Worm (Caenorhabditis elegans): Measurements from ENCODE around the gene Y55F3AM.13.
"Not testable (repeated sequence)": the region's sequence is repeated elsewhere in the genome, so short reads cannot be mapped to it uniquely, and the experiment has no call there.

Gene Y55F3AM.13

DNA sequence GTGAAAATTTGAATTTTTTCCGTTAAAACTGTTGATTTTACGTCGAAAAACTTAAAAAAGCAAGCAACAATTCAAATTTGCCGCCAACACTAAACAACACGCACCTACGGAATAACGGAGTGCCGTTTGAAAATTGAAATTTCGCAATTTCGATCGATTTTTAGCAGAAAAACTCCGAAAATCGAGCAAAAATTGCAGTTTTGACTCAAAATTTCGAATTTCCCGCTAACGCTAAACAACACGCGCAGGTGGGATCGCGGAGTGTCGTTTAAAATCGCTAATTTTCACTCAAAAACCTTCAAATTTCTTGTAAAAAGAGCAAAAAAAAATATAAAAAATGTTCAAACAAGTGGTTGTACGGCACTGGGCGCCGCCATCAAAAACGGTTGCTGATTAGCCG is 2.4 kb upstream of the Y55F3AM.13 start:
- TF ChIP-seq ceh-2 (tag; optimal IDR thresholded peaks at IDR 0.05) (no peak), fax-1 (tag; optimal IDR thresholded peaks at IDR 0.05) (no peak), fkh-6 (tag; optimal IDR thresholded peaks at IDR 0.05) (no peak), lim-6 (tag; optimal IDR thresholded peaks at IDR 0.05) (no peak), pat-9 (tag; optimal IDR thresholded peaks at IDR 0.05) (no peak), unc-55 (GFP tag; optimal IDR thresholded peaks at IDR 0.05) (no peak), unc-42 (tag; optimal IDR thresholded peaks at IDR 0.05) (no peak), fkh-10 (GFP tag; optimal IDR thresholded peaks at IDR 0.05) (no peak)

ce11 chrIV:1055734-1056133 is 379 bp downstream of the Y55F3AM.13 start:
- TF ChIP-seq T23F11.4 (GFP tag; optimal IDR thresholded peaks at IDR 0.05) = no peak
- peak; percentile 16 for TF ChIP-seq pros-1 (tag; optimal IDR thresholded peaks at IDR 0.05)

- TF ChIP-seq Y22D7AL.16 (tag; optimal IDR thresholded peaks at IDR 0.05) = no peak
- TF ChIP-seq ceh-9 (tag; optimal IDR thresholded peaks at IDR 0.05) = no peak
- no peak for TF ChIP-seq lin-11 (tag; optimal IDR thresholded peaks at IDR 0.05)
- TF ChIP-seq hlh-13 (GFP tag; optimal IDR thresholded peaks at IDR 0.05) = no peak
- no peak for TF ChIP-seq elt-4 (tag; optimal IDR thresholded peaks at IDR 0.05)
Observed at ce11 chrIV:1054736-1055135, 1.4 kb downstream of the Y55F3AM.13 start, which contains the start of gene dcap-1. Gene dcap-1, minus strand, starts transcription at chrIV:1054794.

DNA sequence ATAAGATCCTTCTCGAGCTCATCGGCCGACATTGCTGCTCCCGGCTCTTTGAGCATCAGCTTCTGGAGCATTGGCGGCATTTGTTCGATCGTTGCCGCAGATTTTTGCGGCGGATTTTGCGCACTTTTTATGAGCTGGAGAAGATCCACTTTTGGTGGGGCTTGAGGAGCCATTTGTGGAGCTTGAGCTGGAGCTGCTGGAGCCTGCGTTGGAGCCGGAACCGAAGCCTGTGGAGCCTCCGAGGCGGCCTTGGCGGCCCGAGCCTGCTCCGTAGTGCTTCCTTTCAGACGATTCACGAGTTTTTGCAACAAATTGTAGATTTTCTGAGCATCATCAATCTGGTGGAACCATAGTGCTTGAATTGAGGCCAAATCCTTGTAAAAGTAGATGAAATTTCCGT is 2.1 kb downstream of the Y55F3AM.13 start:
- peak; percentile 12 for TF ChIP-seq elt-4 (tag; optimal IDR thresholded peaks at IDR 0.05)
- TF ChIP-seq fkh-6 (tag; optimal IDR thresholded peaks at IDR 0.05) = no peak
- TF ChIP-seq unc-3 (GFP tag; conservative IDR thresholded peaks at IDR 0.05) = no peak
- TF ChIP-seq unc-3 (tag; optimal IDR thresholded peaks at IDR 0.05) = no peak

DNA sequence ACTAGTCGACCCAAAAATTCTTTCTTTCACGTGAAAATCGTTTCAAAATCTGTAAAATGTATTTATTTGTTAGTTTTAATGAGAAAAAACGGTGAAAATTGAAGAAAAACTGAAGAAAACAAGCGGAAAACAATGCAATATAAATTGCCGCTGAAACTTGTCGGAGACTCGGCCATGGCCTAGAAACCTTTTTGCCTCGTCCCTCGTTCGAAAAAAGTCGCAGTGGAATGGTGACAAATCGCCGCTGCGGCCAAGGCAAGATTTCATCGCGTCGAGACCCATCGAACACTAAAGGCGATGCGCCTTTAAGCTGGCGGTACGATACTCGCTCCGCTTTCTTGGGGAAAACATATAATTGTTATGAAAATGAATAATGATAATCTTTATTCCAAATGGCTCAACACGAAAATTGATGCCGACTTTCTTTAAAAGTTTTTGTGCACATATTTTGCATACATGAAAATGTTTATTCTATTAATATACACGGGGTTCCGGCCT is 4.4 kb downstream of the Y55F3AM.13 start, which contains the start of gene Y55F3AM.21:
Gene Y55F3AM.21, minus strand, starts transcription at position 51 of the 498 bp plus-strand sequence.
- not testable (repeated sequence) for TF ChIP-seq ceh-30, F13H6.1, K02D7.2 (tag; optimal IDR thresholded peaks at IDR 0.05)

DNA sequence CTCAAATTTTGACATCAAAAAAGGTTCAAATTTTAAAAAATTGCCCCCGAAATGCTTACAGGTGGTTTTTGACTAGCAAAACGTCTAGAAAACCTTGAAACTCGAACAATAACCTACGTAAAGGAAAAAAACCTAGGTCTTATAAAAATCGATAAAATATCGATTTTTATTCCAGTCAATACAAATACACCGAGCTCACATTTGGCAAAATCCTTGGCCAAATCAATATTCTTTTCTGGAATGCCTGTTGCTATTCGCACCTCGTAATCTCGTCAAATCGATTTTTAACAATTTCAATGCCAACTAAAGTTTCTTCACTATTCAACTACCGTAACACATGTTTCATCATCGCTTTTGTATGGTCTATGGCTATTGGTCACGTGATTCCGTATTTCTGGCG is 9.1 kb downstream of the Y55F3AM.13 start:
- TF ChIP-seq hlh-30 (tag; optimal IDR thresholded peaks at IDR 0.05; ENCODE audit: insufficient read depth) (peak; percentile 66), sox-4 (tag; optimal IDR thresholded peaks at IDR 0.05) (no peak)

- TF ChIP-seq dmd-4 (tag; optimal IDR thresholded peaks at IDR 0.05; ENCODE audit: borderline replicate concordance) (no peak), elt-2 (tag; optimal IDR thresholded peaks at IDR 0.05) (no peak), elt-4 (tag; optimal IDR thresholded peaks at IDR 0.05) (no peak), hlh-6 (tag; optimal IDR thresholded peaks at IDR 0.05) (no peak), hlh-13 (GFP tag; optimal IDR thresholded peaks at IDR 0.05) (no peak)
Observed at ce11 chrIV:1045683-1046082, 10.4 kb downstream of the Y55F3AM.13 start, which contains the start of gene srx-12. Gene srx-12, plus strand, starts transcription at chrIV:1045983.

ce11 chrIV:1044287-1044686 is 11.8 kb downstream of the Y55F3AM.13 start, which contains the start of gene Y55F3AM.11:
Gene Y55F3AM.11, minus strand, starts transcription at chrIV:1044387.
- TF ChIP-seq dve-1 (tag; optimal IDR thresholded peaks at IDR 0.05) = no peak

ce11 chrIV:1040537-1040936 is 15.6 kb downstream of the Y55F3AM.13 start:
- TF ChIP-seq zip-5 (tag; optimal IDR thresholded peaks at IDR 0.05) (no peak), npax-4 (tag; optimal IDR thresholded peaks at IDR 0.05) (no peak), nhr-11 (tag; optimal IDR thresholded peaks at IDR 0.05) (no peak), unc-86 (tag; optimal IDR thresholded peaks at IDR 0.05) (no peak), unc-42 (tag; optimal IDR thresholded peaks at IDR 0.05) (no peak), ceh-34 (tag; optimal IDR thresholded peaks at IDR 0.05) (no peak), sdc-2 (tag; optimal IDR thresholded peaks at IDR 0.05) (no peak), rnt-1 (tag; optimal IDR thresholded peaks at IDR 0.05) (no peak), Y22D7AL.16 (tag; optimal IDR thresholded peaks at IDR 0.05) (no peak), syd-9 (tag; optimal IDR thresholded peaks at IDR 0.05) (no peak), nhr-232 (tag; optimal IDR thresholded peaks at IDR 0.05) (no peak), ceh-30 (tag; optimal IDR thresholded peaks at IDR 0.05) (no peak), pat-9 (tag; optimal IDR thresholded peaks at IDR 0.05) (no peak), lin-11 (tag; optimal IDR thresholded peaks at IDR 0.05) (no peak), che-1 (tag; optimal IDR thresholded peaks at IDR 0.05) (no peak), elt-4 (tag; optimal IDR thresholded peaks at IDR 0.05) (no peak), hlh-15 (tag; optimal IDR thresholded peaks at IDR 0.05) (no peak)

Measured in whole organism, late embryonic.